Fruit fly (Drosophila melanogaster) whole organism, embryonic: ENCODE results near the gene CG13390.

Source experiments
- BtbVII ChIP-seq: fragments of 200-800 bp; sonication (Bioruptor generic); optimal IDR thresholded peaks from 3 replicates; lab custom pipeline; 2017; ENCODE audit warnings: missing biosample characterization, mild to moderate bottlenecking, missing genetic modification characterization
- CG11504 ChIP-seq: fragments of 200-800 bp; sonication (Bioruptor generic); optimal IDR thresholded peaks from 3 replicates; lab custom pipeline; 2019; ENCODE audit warnings: missing biosample characterization, mild to moderate bottlenecking, missing genetic modification characterization, moderate library complexity
- CG12659 ChIP-seq: fragments of 200-800 bp; sonication (Bioruptor generic); optimal IDR thresholded peaks from 3 replicates; lab custom pipeline; 2017; ENCODE audit warnings: mild to moderate bottlenecking, missing biosample characterization, missing genetic modification reagents, missing genetic modification characterization
- CG13296 ChIP-seq: fragments of 200-800 bp; sonication (Bioruptor generic); optimal IDR thresholded peaks from 3 replicates; lab custom pipeline; 2018; ENCODE audit warnings: missing biosample characterization, mild to moderate bottlenecking, missing genetic modification characterization
- CG17361 ChIP-seq: fragments of 200-800 bp; sonication (Bioruptor generic); IDR thresholded peaks from 3 replicates; pipeline ENCODE4 v1.3.6; 2022; ENCODE audit warnings: missing biosample characterization, missing genetic modification characterization
- CG1792 ChIP-seq: fragments of 200-800 bp; sonication (Bioruptor generic); optimal IDR thresholded peaks from 2 replicates; lab custom pipeline; 2016; ENCODE audit warnings: missing biosample characterization, missing genetic modification characterization
- CG18011 ChIP-seq: fragments of 200-800 bp; sonication (Bioruptor generic); optimal IDR thresholded peaks from 2 replicates; lab custom pipeline; 2017; ENCODE audit warnings: missing biosample characterization, missing genetic modification characterization, mild to moderate bottlenecking, moderate library complexity, missing genotype
- CG2116 ChIP-seq: fragments of 200-800 bp; sonication (Bioruptor generic); optimal IDR thresholded peaks from 3 replicates; lab custom pipeline; 2018; ENCODE audit warnings: missing biosample characterization, mild to moderate bottlenecking, missing genetic modification characterization
- CG2678 ChIP-seq: fragments of 200-800 bp; sonication (Bioruptor generic); optimal IDR thresholded peaks from 3 replicates; lab custom pipeline; 2019; ENCODE audit warnings: missing biosample characterization, mild to moderate bottlenecking, missing genetic modification characterization, moderate library complexity
- CG2889 ChIP-seq: fragments of 200-800 bp; sonication (Bioruptor generic); IDR thresholded peaks from 3 replicates; pipeline ENCODE4 v1.3.6; 2022; ENCODE audit warnings: missing biosample characterization, missing genetic modification characterization
- CG31441 ChIP-seq: fragments of 200-800 bp; sonication (Bioruptor generic); IDR thresholded peaks from 2 replicates; pipeline ENCODE4 v1.3.6; 2022; ENCODE audit warnings: missing biosample characterization, missing genetic modification characterization
- CG33213 ChIP-seq: fragments of 200-800 bp; sonication (Bioruptor generic); optimal IDR thresholded peaks from 3 replicates; lab custom pipeline; 2016; ENCODE audit warnings: missing biosample characterization, missing genetic modification characterization
- CG34422 ChIP-seq: fragments of 200-800 bp; sonication (Bioruptor generic); IDR thresholded peaks from 3 replicates; pipeline ENCODE4 v1.3.6; 2022; ENCODE audit warnings: missing biosample characterization, missing genetic modification characterization
- CG6272 ChIP-seq: fragments of 200-800 bp; sonication (Bioruptor generic); IDR thresholded peaks from 2 replicates; pipeline ENCODE4 v1.3.6; 2022; ENCODE audit warnings: missing biosample characterization, missing genetic modification characterization
- CG6854 ChIP-seq: fragments of 200-800 bp; sonication (Bioruptor generic); optimal IDR thresholded peaks from 3 replicates; lab custom pipeline; 2017; ENCODE audit warnings: missing biosample characterization, mild to moderate bottlenecking, missing genetic modification characterization
- CG7556 ChIP-seq: fragments of 200-800 bp; sonication (Bioruptor generic); optimal IDR thresholded peaks from 2 replicates; lab custom pipeline; 2017; ENCODE audit warnings: missing biosample characterization, mild to moderate bottlenecking, missing genetic modification characterization
- CG7963 ChIP-seq: fragments of 200-800 bp; sonication (Bioruptor generic); IDR thresholded peaks from 3 replicates; pipeline ENCODE4 v1.3.6; 2022; ENCODE audit warnings: missing biosample characterization, missing genetic modification characterization; ENCODE audit not compliant: partially characterized antibody
- CG8944 ChIP-seq: fragments of 200-800 bp; sonication (Bioruptor generic); optimal IDR thresholded peaks from 3 replicates; lab custom pipeline; 2016; ENCODE audit warnings: missing biosample characterization, missing genetic modification characterization
- CkIIα-i1 ChIP-seq: fragments of 200-800 bp; sonication (Bioruptor generic); IDR thresholded peaks from 2 replicates; pipeline ENCODE4 v1.3.6; 2022; ENCODE audit warnings: missing biosample characterization, missing genetic modification characterization
- Dp ChIP-seq: fragments of 200-800 bp; sonication (Bioruptor generic); optimal IDR thresholded peaks from 2 replicates; lab custom pipeline; 2018; ENCODE audit warnings: missing biosample characterization, mild to moderate bottlenecking, missing genetic modification characterization, moderate library complexity
- GATAe ChIP-seq: fragments of 200-800 bp; sonication (Bioruptor generic); conservative IDR thresholded peaks from 2 replicates; pipeline ENCODE4 v1.3.6; 2022; ENCODE audit warnings: missing biosample characterization, missing genetic modification characterization
- HLH3B ChIP-seq: fragments of 200-800 bp; sonication (Bioruptor generic); IDR thresholded peaks from 2 replicates; pipeline ENCODE4 v1.3.6; 2022; ENCODE audit warnings: missing biosample characterization, missing genetic modification characterization
- Hmr ChIP-seq: fragments of 200-800 bp; sonication (Bioruptor generic); optimal IDR thresholded peaks from 3 replicates; lab custom pipeline; 2017; ENCODE audit warnings: mild to moderate bottlenecking, missing biosample characterization, missing genetic modification reagents, missing genetic modification characterization
- Hr51 ChIP-seq, 2 experiments: fragments of 200-800 bp; sonication (Bioruptor generic); optimal IDR thresholded peaks; 2 replicates in 1 of 2; 3 replicates in 1 of 2; lab custom pipeline; 2016 to 2018; ENCODE audit warnings: missing biosample characterization in 2 of 2, missing genetic modification characterization in 2 of 2, mild to moderate bottlenecking in 1 of 2, moderate library complexity in 1 of 2
- Jarid2 ChIP-seq: fragments of 200-800 bp; sonication (Bioruptor generic); optimal IDR thresholded peaks from 3 replicates; lab custom pipeline; 2017; ENCODE audit warnings: mild to moderate bottlenecking, missing biosample characterization, missing genetic modification reagents, missing genetic modification characterization
- Kr ChIP-seq: fragments of 200-800 bp; sonication (Bioruptor generic); optimal IDR thresholded peaks from 2 replicates; lab custom pipeline; 2017; ENCODE audit warnings: missing biosample characterization, mild to moderate bottlenecking, missing genetic modification characterization
- NC2α ChIP-seq: fragments of 200-800 bp; sonication (Bioruptor generic); optimal IDR thresholded peaks from 2 replicates; lab custom pipeline; 2016; ENCODE audit warnings: missing biosample characterization, missing genetic modification characterization
- PHDP ChIP-seq: fragments of 200-800 bp; sonication (Bioruptor generic); optimal IDR thresholded peaks from 3 replicates; lab custom pipeline; 2018; ENCODE audit warnings: missing biosample characterization, mild to moderate bottlenecking, missing genetic modification characterization, moderate library complexity
- Sry-β ChIP-seq: fragments of 200-800 bp; sonication (Bioruptor generic); optimal IDR thresholded peaks from 2 replicates; lab custom pipeline; 2018; ENCODE audit warnings: missing biosample characterization, mild to moderate bottlenecking, missing genetic modification characterization, moderate library complexity
- ara ChIP-seq: fragments of 200-800 bp; sonication (Bioruptor generic); IDR thresholded peaks from 2 replicates; pipeline ENCODE4 v1.3.6; 2022; ENCODE audit warnings: missing biosample characterization, missing genetic modification characterization
- az2 ChIP-seq: fragments of 200-800 bp; sonication (Bioruptor generic); optimal IDR thresholded peaks from 3 replicates; lab custom pipeline; 2016; ENCODE audit warnings: missing biosample characterization, missing genetic modification characterization
- btn ChIP-seq: fragments of 200-800 bp; sonication (Bioruptor generic); optimal IDR thresholded peaks from 2 replicates; lab custom pipeline; 2016; ENCODE audit warnings: missing biosample characterization, missing genetic modification characterization
- ci ChIP-seq: fragments of 200-800 bp; sonication (Bioruptor generic); IDR thresholded peaks from 3 replicates; pipeline ENCODE4 v1.3.6; 2022; ENCODE audit warnings: missing biosample characterization, missing genetic modification characterization
- croc ChIP-seq: fragments of 200-800 bp; sonication (Bioruptor generic); conservative IDR thresholded peaks from 3 replicates; pipeline ENCODE4 v1.3.6; 2022; ENCODE audit warnings: missing biosample characterization, missing genetic modification characterization
- ems ChIP-seq: fragments of 200-800 bp; sonication (Bioruptor generic); optimal IDR thresholded peaks from 3 replicates; lab custom pipeline; 2016; ENCODE audit warnings: missing biosample characterization, missing genetic modification characterization
- fd102C ChIP-seq: fragments of 200-800 bp; sonication (Bioruptor generic); optimal IDR thresholded peaks from 2 replicates; lab custom pipeline; 2018; ENCODE audit warnings: missing biosample characterization, mild to moderate bottlenecking, missing genetic modification characterization, moderate library complexity
- ftz-f1 ChIP-seq: fragments of 200-800 bp; sonication (Bioruptor generic); optimal IDR thresholded peaks from 2 replicates; lab custom pipeline; 2016; ENCODE audit warnings: missing biosample characterization, missing genetic modification characterization
- fu2 ChIP-seq: fragments of 200-800 bp; sonication (Bioruptor generic); optimal IDR thresholded peaks from 2 replicates; lab custom pipeline; 2016; ENCODE audit warnings: missing biosample characterization, missing genetic modification characterization
- gem ChIP-seq: fragments of 200-800 bp; sonication (Bioruptor generic); optimal IDR thresholded peaks from 2 replicates; lab custom pipeline; 2019; ENCODE audit warnings: missing biosample characterization, mild to moderate bottlenecking, missing genetic modification characterization, moderate library complexity
- grau ChIP-seq: fragments of 200-800 bp; optimal IDR thresholded peaks from 3 replicates; lab custom pipeline; 2019; ENCODE audit warnings: missing biosample characterization, mild to moderate bottlenecking, missing genetic modification characterization, moderate library complexity
- hkb ChIP-seq, 2 experiments: fragments of 200-800 bp in 1 of 2; fragments of >200 bp in 1 of 2; sonication (Bioruptor generic) in 1 of 2; IDR thresholded peaks in 1 of 2; optimal IDR thresholded peaks in 1 of 2; 2 replicates each; pipeline versions ENCODE4 v1.3.6 to Lab custom; 2017 to 2022; ENCODE audit warnings: missing biosample characterization in 1 of 2, missing genetic modification characterization in 1 of 2
- ind ChIP-seq: fragments of 200-800 bp; sonication (Bioruptor generic); optimal IDR thresholded peaks from 3 replicates; lab custom pipeline; 2016; ENCODE audit warnings: missing biosample characterization, missing genetic modification characterization
- jumu ChIP-seq: fragments of 200-800 bp; sonication (Bioruptor generic); optimal IDR thresholded peaks from 3 replicates; lab custom pipeline; 2016; ENCODE audit warnings: missing biosample characterization, missing genetic modification characterization
- luna ChIP-seq: fragments of 200-800 bp; sonication (Bioruptor generic); optimal IDR thresholded peaks from 2 replicates; lab custom pipeline; 2016; ENCODE audit warnings: missing biosample characterization, missing genetic modification characterization
- pita ChIP-seq: fragments of 200-800 bp; sonication (Bioruptor generic); optimal IDR thresholded peaks from 2 replicates; lab custom pipeline; 2017; ENCODE audit warnings: missing biosample characterization, mild to moderate bottlenecking, missing genetic modification characterization
- sim ChIP-seq: fragments of 200-800 bp; sonication (Bioruptor generic); IDR thresholded peaks from 2 replicates; pipeline ENCODE4 v1.3.6; 2022; ENCODE audit warnings: missing biosample characterization, missing genetic modification characterization
- sr ChIP-seq: fragments of 200-800 bp; sonication (Bioruptor generic); IDR thresholded peaks from 3 replicates; pipeline ENCODE4 v1.3.6; 2022; ENCODE audit warnings: missing biosample characterization, missing genetic modification characterization
- tap ChIP-seq: fragments of 200-800 bp; optimal IDR thresholded peaks from 3 replicates; lab custom pipeline; 2019; ENCODE audit warnings: missing biosample characterization, mild to moderate bottlenecking, missing genetic modification characterization, moderate library complexity
- vfl ChIP-seq: fragments of 200-800 bp; sonication (Bioruptor generic); optimal IDR thresholded peaks from 2 replicates; lab custom pipeline; 2016; ENCODE audit warnings: missing biosample characterization, missing genetic modification characterization

CG13390 gene

dm6 chr2L:8326414-8327271 is 50.0 kb downstream of the CG13390 start (continued):
- TF ChIP-seq CG8944 (GFP tag; lab: Kevin White, UChicago) (no peak), CG7963 (no peak), sim (GFP tag; lab: Robert Waterston, UW) (no peak), CkIIα-i1 (GFP tag; lab: Robert Waterston, UW) (no peak), BtbVII (GFP tag; lab: Kevin White, UChicago) (no peak), fd102C (GFP tag; lab: Kevin White, UChicago) (no peak), Hr51 (GFP tag; optimal IDR thresholded peaks at IDR 0.05; lab: Kevin White, UChicago) (peak in 1 of 2 experiments; percentile 63), ci (GFP tag; lab: Robert Waterston, UW) (no peak), Dp (GFP tag; lab: Kevin White, UChicago) (peak; percentile 48), jumu (GFP tag; lab: Kevin White, UChicago) (no peak), fu2 (GFP tag; lab: Kevin White, UChicago) (no peak), CG31441 (GFP tag; lab: Robert Waterston, UW) (peak; percentile 51), CG34422 (GFP tag; lab: Robert Waterston, UW) (no peak), luna (GFP tag; lab: Kevin White, UChicago) (no peak), CG17361 (0 out of 3 replicates have a peak, but pooled peaks have one; percentile 14), Kr (GFP tag; lab: Kevin White, UChicago) (no peak), sr (GFP tag; lab: Robert Waterston, UW) (no peak), hkb (optimal IDR thresholded peaks at IDR 0.05; lab: Kevin White, UChicago) (no peak), hkb (GFP tag; IDR thresholded peaks at IDR 0.05; lab: Robert Waterston, UW) (no peak), CG6272 (GFP tag; lab: Robert Waterston, UW) (no peak), CG6854 (GFP tag; lab: Kevin White, UChicago) (no peak), grau (tag; lab: Kevin White, UChicago) (peak; percentile 30), Jarid2 (GFP tag; lab: Kevin White, UChicago) (no peak), tap (tag; lab: Kevin White, UChicago) (peak; percentile 1), Hmr (GFP tag; lab: Kevin White, UChicago) (peak; percentile 60), GATAe (GFP tag; lab: Robert Waterston, UW) (no peak), ftz-f1 (GFP tag; lab: Kevin White, UChicago) (no peak), CG1792 (no peak), CG18011 (GFP tag; lab: Kevin White, UChicago) (no peak), CG2678 (tag; lab: Kevin White, UChicago) (peak; percentile 59), CG2889 (GFP tag; lab: Robert Waterston, UW) (no peak), croc (GFP tag; lab: Robert Waterston, UW) (no peak), ind (GFP tag; lab: Kevin White, UChicago) (no peak), az2 (GFP tag; lab: Kevin White, UChicago) (no peak), CG12659 (GFP tag; lab: Kevin White, UChicago) (peak; percentile 18), NC2α (GFP tag; lab: Kevin White, UChicago) (no peak), gem (peak; percentile 61), CG13296 (GFP tag; lab: Kevin White, UChicago) (peak; percentile 28), vfl (GFP tag; lab: Kevin White, UChicago) (no peak), Sry-β (GFP tag; lab: Kevin White, UChicago) (no peak), btn (GFP tag; lab: Kevin White, UChicago) (no peak), CG7556 (GFP tag; lab: Kevin White, UChicago) (peak; percentile 32), ara (GFP tag; lab: Robert Waterston, UW) (no peak), CG33213 (GFP tag; lab: Kevin White, UChicago) (no peak), ems (GFP tag; lab: Kevin White, UChicago) (no peak), CG11504 (peak; percentile 71), pita (GFP tag; lab: Kevin White, UChicago) (peak; percentile 1), CG2116 (GFP tag; lab: Kevin White, UChicago) (no peak), PHDP (tag; lab: Kevin White, UChicago) (peak; percentile 38), HLH3B (GFP tag; lab: Robert Waterston, UW) (no peak)
